Worm (Caenorhabditis elegans) whole organism, young adult: ENCODE measurements around the gene sph-1.

Source experiments
- F23B12.7 ChIP-seq: sonication (generic microtip); optimal IDR thresholded peaks from 2 replicates; lab custom pipeline; 2017; ENCODE audit warnings: missing genetic modification characterization, mild to moderate bottlenecking, missing compliant biosample characterization, antibody characterized with exemption, moderate library complexity; ENCODE audit not compliant: insufficient read depth
- ZK185.1 ChIP-seq: sonication (generic microtip); optimal IDR thresholded peaks from 2 replicates; lab custom pipeline; 2016; ENCODE audit warnings: mild to moderate bottlenecking, missing genetic modification characterization, missing compliant biosample characterization; ENCODE audit not compliant: poor library complexity, severe bottlenecking
- snpc-1.1 ChIP-seq: sonication (generic microtip); optimal IDR thresholded peaks from 2 replicates; lab custom pipeline; 2017; ENCODE audit warnings: missing genetic modification characterization, mild to moderate bottlenecking, missing compliant biosample characterization, antibody characterized with exemption, moderate library complexity, missing genotype, missing genetic modification reagents; ENCODE audit not compliant: insufficient read depth

DNA sequence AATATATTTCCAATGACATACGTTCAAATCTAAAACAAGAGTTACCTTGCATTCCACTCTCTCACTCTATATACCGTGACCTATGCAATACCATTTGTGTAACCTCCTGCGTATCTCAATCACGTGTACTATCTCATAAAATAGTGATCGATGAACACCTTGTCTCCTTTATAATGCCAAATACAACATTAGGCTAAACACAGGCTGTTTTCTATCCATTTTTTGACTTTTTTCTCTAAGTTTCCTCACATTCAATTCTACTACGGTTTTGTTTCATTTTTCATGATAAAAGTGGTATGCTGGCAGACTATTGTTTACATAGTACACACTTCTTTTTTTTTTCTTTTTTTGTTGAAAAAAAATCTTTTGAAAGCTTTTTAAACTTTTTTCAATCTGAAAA lies 12.9 kb upstream of the sph-1 start:
- no peak for TF ChIP-seq ZK185.1
- TF ChIP-seq F23B12.7 (tag; lab: Kevin White, UChicago) = no peak
- TF ChIP-seq snpc-1.1 (tag; lab: Kevin White, UChicago) = no peak
